Fruit fly (Drosophila melanogaster): ENCODE measurements around the gene CG7789.

CG7789 gene

DNA sequence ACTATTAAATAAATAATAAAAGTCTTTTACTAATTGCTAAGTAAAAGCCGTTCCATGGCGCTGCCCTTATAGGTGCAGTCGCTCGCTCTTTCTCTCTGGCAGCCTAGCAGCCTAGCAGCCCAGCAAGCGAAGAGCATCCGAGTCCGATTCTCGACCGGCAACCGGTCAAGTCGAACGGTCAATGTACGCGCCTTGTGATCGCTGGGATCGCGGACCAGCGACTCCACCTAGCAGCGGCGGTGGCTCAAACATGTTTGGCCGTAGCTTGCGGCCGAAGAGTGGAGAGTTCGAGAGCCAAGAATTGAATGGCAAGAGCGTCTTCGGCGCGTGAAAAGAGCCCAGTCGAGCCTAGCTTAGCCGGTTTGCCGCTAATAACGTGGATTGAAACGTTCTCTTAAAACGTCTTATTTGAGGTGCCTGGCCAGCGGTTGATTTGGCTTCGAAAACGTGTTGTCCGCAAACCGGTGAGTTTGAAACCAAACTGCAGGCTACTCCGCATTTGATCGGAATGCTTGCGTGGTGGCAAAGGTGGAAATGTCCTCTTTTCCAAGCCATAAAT is 26.3 kb downstream of the CG7789 start:
- no peak for TF ChIP-seq CG17801 (GFP tag; optimal IDR thresholded peaks at IDR 0.05; ENCODE audit: partially characterized antibody)

DNA sequence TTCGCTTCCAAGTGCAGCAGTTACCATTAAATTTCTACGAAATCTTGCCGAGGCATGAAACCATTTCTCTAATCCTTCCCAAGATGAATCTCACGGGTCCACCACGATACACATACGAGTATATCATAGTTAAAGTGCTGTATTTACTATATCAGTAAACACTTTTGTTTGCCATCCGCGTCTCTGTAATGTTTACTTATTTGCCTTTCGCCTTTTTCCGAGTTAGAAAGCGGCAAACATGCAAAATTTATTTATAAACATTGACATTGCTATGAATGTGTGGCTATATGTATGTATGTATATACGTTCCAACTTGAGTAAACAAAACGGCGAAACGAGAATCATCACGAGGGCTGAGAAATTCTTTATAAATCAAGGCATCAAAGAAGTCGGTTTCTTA is 27.9 kb downstream of the CG7789 start:
- TF ChIP-seq CG17801 (GFP tag; optimal IDR thresholded peaks at IDR 0.05; ENCODE audit: partially characterized antibody), result no peak

DNA sequence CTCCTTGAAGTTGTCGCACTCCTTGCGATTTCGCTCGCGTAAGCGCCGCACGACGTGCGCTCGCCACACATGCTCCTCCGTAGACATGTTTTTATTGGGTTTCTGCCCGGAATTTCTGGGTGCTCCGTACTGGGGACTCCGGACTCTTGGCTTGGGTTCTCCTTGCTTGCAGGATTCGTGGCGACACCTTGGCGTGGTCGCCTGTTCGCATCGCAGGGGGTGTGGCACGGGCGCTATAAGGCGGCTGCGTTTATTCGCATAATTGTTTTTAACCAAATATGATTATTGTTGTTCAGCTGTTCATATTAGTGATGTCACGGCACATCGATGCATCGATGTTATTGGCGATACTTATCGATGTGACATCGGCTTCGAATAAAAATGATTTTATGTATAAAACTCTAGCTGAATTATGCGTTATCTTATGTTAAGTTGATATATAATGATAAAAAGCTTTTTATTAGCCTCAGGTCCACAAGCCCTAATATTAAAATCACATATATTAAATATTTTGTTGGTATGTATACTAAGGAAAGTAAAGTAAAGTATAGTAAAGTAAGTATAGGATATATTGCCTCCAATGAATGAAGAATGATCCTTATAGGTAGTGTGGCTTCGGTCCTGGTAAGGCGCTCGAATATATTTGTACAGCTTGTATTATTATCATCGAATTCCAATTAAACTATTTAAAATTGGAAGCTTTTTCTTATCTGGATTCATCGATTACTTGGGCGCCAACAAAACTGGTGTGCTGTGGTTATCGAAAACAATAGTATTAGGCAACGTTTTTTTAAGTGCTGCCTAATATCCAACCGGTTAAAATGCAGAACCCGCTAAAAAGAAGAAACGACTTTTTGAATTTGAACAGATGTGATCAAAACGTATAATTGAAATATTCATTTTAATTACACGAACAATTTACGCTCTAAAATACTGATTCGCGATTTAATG is 32.0 kb downstream of the CG7789 start, which contains the start of gene Atg16:
Atg16 (minus strand) TSS at position 343 of the 951 bp plus-strand sequence.
- no peak for TF ChIP-seq CG17801 (GFP tag; optimal IDR thresholded peaks at IDR 0.05; ENCODE audit: partially characterized antibody)

DNA sequence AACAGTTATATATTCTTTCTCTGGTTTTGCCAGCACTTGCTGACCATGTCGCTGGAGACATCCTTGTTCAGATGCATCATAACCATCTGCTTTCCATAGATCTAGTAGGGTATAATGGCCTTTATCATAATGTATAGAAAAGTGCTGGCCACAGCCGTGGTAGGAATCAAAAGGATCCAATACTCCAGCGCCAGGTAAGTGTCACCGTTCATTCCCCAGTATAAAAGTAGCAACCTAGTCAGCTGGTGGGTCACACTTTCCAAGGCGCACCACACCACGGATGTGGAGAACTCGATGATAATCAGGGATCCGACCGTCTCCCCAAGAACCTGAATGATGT is 32.7 kb downstream of the CG7789 start, which contains the start of gene Prtl99C:
Prtl99C (plus strand) TSS at position 241 of the 340 bp plus-strand sequence.
- TF ChIP-seq CG17801 (GFP tag; optimal IDR thresholded peaks at IDR 0.05; ENCODE audit: partially characterized antibody), result no peak

DNA sequence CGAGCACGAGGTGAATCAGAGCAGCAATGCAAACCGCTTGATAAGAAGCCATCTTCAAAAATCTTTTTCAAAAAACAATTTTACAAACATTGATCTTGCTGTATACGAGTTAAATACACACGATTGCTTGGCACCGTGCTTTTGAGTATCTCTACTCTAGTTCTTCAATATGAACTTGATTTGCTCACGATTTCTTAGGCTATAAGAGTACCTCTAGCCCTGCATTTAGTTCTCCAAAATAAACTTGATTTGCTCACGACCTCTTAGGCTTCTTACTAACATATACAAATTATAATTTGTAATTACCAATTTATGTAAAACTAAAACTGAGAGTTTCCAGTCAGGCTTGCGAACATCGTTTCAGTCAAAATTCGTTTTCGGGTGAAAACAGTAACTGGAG is 33.2 kb downstream of the CG7789 start, which contains the start of gene CG42592:
CG42592 (minus strand) TSS at position 101 of the 400 bp plus-strand sequence.
- no peak for TF ChIP-seq CG17801 (GFP tag; optimal IDR thresholded peaks at IDR 0.05; ENCODE audit: partially characterized antibody)

DNA sequence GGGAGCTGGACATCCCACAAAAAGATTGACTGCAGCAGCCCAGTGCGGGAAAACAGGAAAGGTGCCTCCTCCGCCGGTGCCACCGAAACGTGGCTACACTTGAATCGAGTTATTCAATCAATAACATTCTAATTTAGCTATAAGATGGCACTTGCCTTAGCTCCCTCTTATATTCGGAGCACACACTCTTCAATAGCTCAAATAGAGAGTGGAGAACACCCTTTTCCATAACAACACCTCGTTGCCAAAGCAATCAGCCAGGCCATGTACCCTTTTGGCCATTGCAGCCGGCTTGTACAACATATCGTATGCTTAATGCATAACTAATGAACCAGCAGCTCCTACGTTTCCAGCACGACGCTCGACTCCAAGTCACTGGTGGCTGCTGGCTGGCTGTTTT is 34.8 kb downstream of the CG7789 start:
- no peak for TF ChIP-seq CG17801 (GFP tag; optimal IDR thresholded peaks at IDR 0.05; ENCODE audit: partially characterized antibody)

DNA sequence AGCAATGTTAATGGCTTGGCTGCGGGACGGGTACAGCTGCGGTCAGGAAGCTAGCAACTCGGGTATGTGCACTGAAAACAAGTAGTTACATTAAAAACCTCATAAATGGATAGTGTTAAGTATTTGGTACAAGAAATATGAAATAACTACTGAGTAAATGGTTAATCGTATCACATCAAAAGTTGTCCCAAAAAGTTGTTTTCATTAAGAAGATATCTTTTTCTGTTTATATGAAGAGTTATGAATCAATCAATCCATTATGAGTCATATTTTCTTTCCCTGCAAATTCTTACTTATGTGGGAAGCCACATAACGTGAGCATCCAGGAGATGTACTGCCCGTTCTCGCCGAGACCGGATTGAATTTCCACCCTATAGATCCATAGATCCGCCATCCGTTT is 35.8 kb downstream of the CG7789 start:
- no peak for TF ChIP-seq CG17801 (GFP tag; optimal IDR thresholded peaks at IDR 0.05; ENCODE audit: partially characterized antibody)

DNA sequence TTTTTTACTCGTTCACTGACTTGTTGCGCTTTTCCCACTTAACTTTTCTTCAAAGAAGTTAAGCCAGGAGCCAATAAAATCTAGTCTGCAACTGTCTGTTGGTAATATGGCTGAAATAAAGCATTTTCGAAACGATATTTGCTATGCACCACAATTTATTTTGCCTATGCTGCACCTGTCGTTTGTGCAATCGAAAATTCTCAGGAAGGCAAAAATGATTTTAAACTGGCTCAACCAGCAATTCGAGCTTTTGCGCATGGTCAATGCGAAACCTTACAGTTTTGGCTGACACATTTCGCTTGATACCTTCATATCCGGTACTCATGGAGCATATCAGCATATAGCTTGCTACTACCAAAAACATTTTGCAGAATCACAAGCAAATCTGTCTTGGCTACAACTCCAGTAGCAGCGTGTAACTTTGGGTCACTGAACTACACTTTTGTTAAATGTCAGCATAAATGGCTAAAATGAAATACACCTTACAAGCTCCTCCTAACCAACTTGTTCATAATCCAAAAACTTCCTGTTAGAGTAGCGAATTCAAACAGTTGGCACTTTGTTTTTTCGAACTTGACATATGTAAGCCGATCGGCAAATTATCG is 36.8 kb downstream of the CG7789 start:
- peak; percentile 3 for TF ChIP-seq CG17801 (GFP tag; optimal IDR thresholded peaks at IDR 0.05; ENCODE audit: partially characterized antibody)

DNA sequence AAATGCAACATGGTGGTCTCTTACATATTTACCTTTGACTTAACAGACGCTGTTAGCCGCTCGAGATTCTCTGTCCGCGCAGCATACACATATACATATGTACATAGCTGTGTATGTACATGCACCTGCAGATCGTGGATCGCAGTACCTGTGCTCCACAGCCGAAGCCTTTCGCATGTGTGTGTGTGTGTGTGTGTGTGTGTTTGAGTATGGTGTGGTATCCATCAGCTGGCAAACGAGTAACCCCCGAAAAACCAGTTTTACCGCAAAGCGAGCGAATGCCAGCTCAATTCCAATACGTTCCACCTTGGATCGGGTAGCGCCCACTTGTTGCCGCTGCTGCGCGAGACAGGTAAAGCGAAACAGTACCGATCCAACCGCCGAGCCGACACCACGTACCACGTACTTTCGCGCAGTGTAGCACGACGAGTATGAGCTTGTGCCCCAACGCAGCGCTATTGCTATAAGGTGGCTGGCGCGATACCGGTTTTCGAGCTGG is 38.3 kb downstream of the CG7789 start, which contains the start of gene Cad99C:
Cad99C (plus strand) TSS at position 365 of the 499 bp plus-strand sequence.
- no peak for TF ChIP-seq CG17801 (GFP tag; optimal IDR thresholded peaks at IDR 0.05; ENCODE audit: partially characterized antibody)

DNA sequence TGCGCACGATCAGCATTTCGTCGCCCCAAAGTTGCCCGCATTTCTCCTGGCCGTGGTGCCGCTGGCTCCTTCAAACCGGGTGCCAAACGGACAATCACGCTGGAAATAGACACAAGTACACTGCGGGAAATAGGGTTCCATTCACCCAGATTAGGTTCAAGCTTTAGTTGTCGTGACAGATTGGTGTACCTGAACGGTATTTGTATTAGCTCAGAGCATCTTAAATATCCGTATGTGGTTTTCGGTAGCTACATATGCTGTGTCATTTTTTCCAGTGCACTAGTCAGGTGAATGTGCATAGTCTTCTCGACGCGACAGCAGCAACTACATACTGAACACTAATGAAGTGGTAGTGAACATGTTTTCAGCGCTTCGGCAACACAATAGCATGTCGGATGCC is 44.1 kb downstream of the CG7789 start:
- TF ChIP-seq CG17801 (GFP tag; optimal IDR thresholded peaks at IDR 0.05; ENCODE audit: partially characterized antibody), result no peak
